Fruit fly (Drosophila melanogaster) whole organism, pupa: ENCODE measurements around the gene Tyler.

Experiments used
- CG15710 ChIP-seq: fragments of 200-800 bp; sonication (Bioruptor generic); optimal IDR thresholded peaks from 2 replicates; lab custom pipeline; 2018; ENCODE audit warnings: missing biosample characterization, mild to moderate bottlenecking, missing genetic modification characterization, moderate library complexity
- CG9948 ChIP-seq: fragments of 200-800 bp; sonication (Bioruptor generic); optimal IDR thresholded peaks from 2 replicates; lab custom pipeline; 2018; ENCODE audit warnings: missing biosample characterization, mild to moderate bottlenecking, missing genetic modification characterization, moderate library complexity
- EcR ChIP-seq: fragments of 200-800 bp; sonication (Bioruptor generic); optimal IDR thresholded peaks from 3 replicates; lab custom pipeline; 2019; ENCODE audit warnings: missing biosample characterization, missing genetic modification characterization, mild to moderate bottlenecking, moderate library complexity, missing genetic modification reagents
- Pif1A ChIP-seq: fragments of 200-800 bp; sonication (Bioruptor generic); optimal IDR thresholded peaks from 3 replicates; lab custom pipeline; 2016; ENCODE audit warnings: missing biosample characterization, missing genetic modification characterization
- rn ChIP-seq: fragments of 200-800 bp; sonication (Bioruptor generic); IDR thresholded peaks from 2 replicates; pipeline ENCODE4 v1.3.6; 2022; ENCODE audit warnings: missing biosample characterization, missing genetic modification characterization

DNA sequence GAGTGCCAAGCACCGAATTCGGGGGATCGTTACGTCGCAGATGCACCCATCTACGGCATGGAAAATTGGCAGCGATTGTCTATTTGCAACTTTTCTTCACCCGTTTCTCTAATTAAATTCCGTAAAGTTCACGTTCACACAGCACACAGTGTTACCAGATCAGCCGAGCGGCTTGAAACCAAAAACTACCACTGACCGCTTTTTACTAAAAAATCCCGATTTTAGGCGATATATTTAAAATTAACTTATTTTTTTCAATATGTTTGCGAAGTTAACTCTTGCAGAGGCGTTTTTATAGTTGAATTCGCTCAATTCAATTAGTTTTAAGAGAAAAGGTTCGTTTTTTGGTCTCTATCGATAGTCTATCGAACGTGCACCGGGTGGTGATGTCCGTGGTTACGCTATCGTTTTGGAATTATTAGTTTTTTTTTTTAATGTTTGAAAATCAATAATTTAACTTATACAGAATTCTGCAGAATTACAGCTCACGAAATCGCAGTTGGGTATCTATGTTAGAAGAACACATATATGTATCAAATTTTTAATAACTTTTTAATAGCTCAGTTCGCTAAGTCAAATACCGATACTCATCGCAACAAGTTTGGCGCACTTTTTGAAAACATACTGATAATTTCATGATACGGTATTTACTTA, 31.6 kb upstream of the Tyler start, which contains the start of gene Tao:
- TF ChIP-seq CG15710 (tag; lab: Kevin White, UChicago) (no peak), EcR (GFP tag; lab: Kevin White, UChicago) (no peak), rn (GFP tag; lab: Robert Waterston, UW) (no peak), Pif1A (no peak), CG9948 (tag; lab: Kevin White, UChicago) (no peak)
